Worm (Caenorhabditis elegans) whole organism, L3 larva: ENCODE measurements around the gene Y38C1BA.1.

Experiments
- aly-2 ChIP-seq: fragments of 150-350 bp; optimal IDR thresholded peaks from 2 replicates; lab custom pipeline; 2014; ENCODE audit warnings: missing biosample characterization, missing genetic modification characterization
- ama-1 ChIP-seq: fragments of 150-350 bp; optimal IDR thresholded peaks from 2 replicates; lab custom pipeline; 2018
- ceh-16 ChIP-seq: sonication (generic microtip); optimal IDR thresholded peaks from 2 replicates; lab custom pipeline; 2017; ENCODE audit warnings: missing biosample characterization, missing genetic modification characterization
- ceh-28 ChIP-seq: fragments of 150-350 bp; optimal IDR thresholded peaks from 2 replicates; lab custom pipeline; 2014; ENCODE audit warnings: missing biosample characterization, missing genetic modification reagents, missing genetic modification characterization
- ceh-82 ChIP-seq: fragments of 150-350 bp; optimal IDR thresholded peaks from 2 replicates; lab custom pipeline; 2014; ENCODE audit warnings: missing biosample characterization, missing genetic modification characterization
- ceh-9 ChIP-seq: sonication (generic microtip); optimal IDR thresholded peaks from 2 replicates; lab custom pipeline; 2018; ENCODE audit warnings: missing biosample characterization, missing genetic modification characterization
- daf-12 ChIP-seq: fragments of 150-350 bp; optimal IDR thresholded peaks from 2 replicates; lab custom pipeline; 2014; ENCODE audit warnings: missing biosample characterization, missing genetic modification reagents, missing genetic modification characterization
- egl-27 ChIP-seq: sonication (generic microtip); optimal IDR thresholded peaks from 4 replicates; lab custom pipeline; 2017; ENCODE audit warnings: missing biosample characterization, missing genetic modification reagents, missing genetic modification characterization
- egl-5 ChIP-seq: fragments of 150-350 bp; optimal IDR thresholded peaks from 2 replicates; lab custom pipeline; 2017; ENCODE audit warnings: missing biosample characterization, missing genetic modification reagents, missing genetic modification characterization, inconsistent platforms
- elt-2 ChIP-seq: sonication (generic microtip); optimal IDR thresholded peaks from 2 replicates; lab custom pipeline; 2016; ENCODE audit warnings: missing genetic modification reagents, mild to moderate bottlenecking, missing genetic modification characterization, missing compliant biosample characterization
- elt-3 ChIP-seq, 3 experiments: fragments of 150-350 bp in 1 of 3; sonication (generic microtip) in 2 of 3; optimal IDR thresholded peaks; 2 replicates in 2 of 3; 4 replicates in 1 of 3; lab custom pipeline; 2014 to 2017; ENCODE audit warnings: missing biosample characterization in 3 of 3, missing genetic modification characterization in 3 of 3
- eor-1 ChIP-seq, 2 experiments: fragments of 150-350 bp; optimal IDR thresholded peaks; 2 replicates each; lab custom pipeline; 2014 to 2018; ENCODE audit warnings: missing biosample characterization in 2 of 2, missing genetic modification characterization in 2 of 2
- fkh-10 ChIP-seq: sonication (generic microtip); optimal IDR thresholded peaks from 2 replicates; lab custom pipeline; 2017; ENCODE audit warnings: missing biosample characterization, missing genetic modification reagents, missing genetic modification characterization
- fkh-2 ChIP-seq: fragments of 150-350 bp; optimal IDR thresholded peaks from 2 replicates; lab custom pipeline; 2014; ENCODE audit warnings: missing biosample characterization, missing genetic modification reagents, missing genetic modification characterization
- hmg-11 ChIP-seq: sonication (generic microtip); optimal IDR thresholded peaks from 2 replicates; lab custom pipeline; 2016; ENCODE audit warnings: missing genetic modification characterization, missing compliant biosample characterization
- jun-1 ChIP-seq: fragments of 150-350 bp; optimal IDR thresholded peaks from 2 replicates; lab custom pipeline; 2014; ENCODE audit warnings: missing biosample characterization, missing genetic modification reagents, missing genetic modification characterization
- lin-15B ChIP-seq: fragments of 150-350 bp; optimal IDR thresholded peaks from 2 replicates; lab custom pipeline; 2014; ENCODE audit warnings: missing biosample characterization, missing genetic modification characterization
- lin-39 ChIP-seq: fragments of 150-350 bp; optimal IDR thresholded peaks from 2 replicates; lab custom pipeline; 2018; ENCODE audit warnings: missing biosample characterization, missing genetic modification reagents, missing genetic modification characterization
- lsy-12 ChIP-seq: sonication (generic microtip); optimal IDR thresholded peaks from 2 replicates; lab custom pipeline; 2016; ENCODE audit warnings: mild to moderate bottlenecking, missing genetic modification characterization, missing compliant biosample characterization
- mdl-1 ChIP-seq: fragments of 150-350 bp; optimal IDR thresholded peaks from 2 replicates; lab custom pipeline; 2014; ENCODE audit warnings: missing biosample characterization, missing genetic modification characterization
- mml-1 ChIP-seq: fragments of 150-350 bp; sonication (generic microtip); optimal IDR thresholded peaks from 3 replicates; lab custom pipeline; 2014; ENCODE audit warnings: missing biosample characterization, missing genetic modification characterization
- nfya-1 ChIP-seq: sonication (generic microtip); optimal IDR thresholded peaks from 2 replicates; lab custom pipeline; 2017; ENCODE audit warnings: missing genetic modification characterization, mild to moderate bottlenecking, missing compliant biosample characterization, antibody characterized with exemption, moderate library complexity; ENCODE audit not compliant: insufficient read depth
- nhr-11 ChIP-seq: fragments of 150-350 bp; optimal IDR thresholded peaks from 2 replicates; lab custom pipeline; 2014; ENCODE audit warnings: missing biosample characterization, missing genetic modification characterization
- nhr-12 ChIP-seq: fragments of 150-350 bp; optimal IDR thresholded peaks from 2 replicates; lab custom pipeline; 2014; ENCODE audit warnings: missing biosample characterization, missing genetic modification characterization
- nhr-23 ChIP-seq: fragments of 150-350 bp; optimal IDR thresholded peaks from 2 replicates; lab custom pipeline; 2014; ENCODE audit warnings: missing biosample characterization, missing genetic modification reagents, missing genetic modification characterization
- nhr-237 ChIP-seq: fragments of 150-350 bp; optimal IDR thresholded peaks from 2 replicates; lab custom pipeline; 2014; ENCODE audit warnings: missing biosample characterization, missing genetic modification characterization
- nhr-25 ChIP-seq: sonication (generic microtip); optimal IDR thresholded peaks from 2 replicates; lab custom pipeline; 2017; ENCODE audit warnings: missing biosample characterization, missing genetic modification characterization
- nhr-28 ChIP-seq: fragments of 150-350 bp; optimal IDR thresholded peaks from 2 replicates; lab custom pipeline; 2014; ENCODE audit warnings: missing biosample characterization, missing genetic modification characterization
- nhr-43 ChIP-seq: sonication (generic microtip); optimal IDR thresholded peaks from 2 replicates; lab custom pipeline; 2016; ENCODE audit warnings: mild to moderate bottlenecking, missing genetic modification characterization, missing compliant biosample characterization; ENCODE audit not compliant: poor library complexity, severe bottlenecking
- nhr-67 ChIP-seq: fragments of 150-350 bp; optimal IDR thresholded peaks from 2 replicates; lab custom pipeline; 2014; ENCODE audit warnings: missing biosample characterization, missing genetic modification characterization
- nhr-76 ChIP-seq: fragments of 150-350 bp; sonication (generic microtip); optimal IDR thresholded peaks from 5 replicates; lab custom pipeline; 2014; ENCODE audit warnings: missing biosample characterization, missing genetic modification characterization
- nhr-77 ChIP-seq: fragments of 150-350 bp; optimal IDR thresholded peaks from 2 replicates; lab custom pipeline; 2014; ENCODE audit warnings: missing biosample characterization, missing genetic modification characterization
- pha-4 ChIP-seq: fragments of 150-350 bp; optimal IDR thresholded peaks from 2 replicates; lab custom pipeline; 2014; ENCODE audit warnings: missing biosample characterization, missing genetic modification reagents, missing genetic modification characterization
- pqm-1 ChIP-seq: fragments of 150-350 bp; optimal IDR thresholded peaks from 2 replicates; lab custom pipeline; 2017; ENCODE audit warnings: missing biosample characterization, missing genetic modification characterization, inconsistent platforms
- sea-2 ChIP-seq: fragments of 150-350 bp; sonication (generic microtip); optimal IDR thresholded peaks from 4 replicates; lab custom pipeline; 2014; ENCODE audit warnings: missing biosample characterization, missing genetic modification reagents, missing genetic modification characterization
- skn-1 ChIP-seq: fragments of 150-350 bp; optimal IDR thresholded peaks from 2 replicates; lab custom pipeline; 2014; ENCODE audit warnings: missing biosample characterization, missing genetic modification characterization
- snpc-4 ChIP-seq: fragments of 150-350 bp; optimal IDR thresholded peaks from 2 replicates; lab custom pipeline; 2014; ENCODE audit warnings: missing biosample characterization, missing genetic modification characterization
- tbx-2 ChIP-seq: sonication (generic microtip); optimal IDR thresholded peaks from 2 replicates; lab custom pipeline; 2016; ENCODE audit warnings: mild to moderate bottlenecking, missing genetic modification characterization, missing compliant biosample characterization
- unc-62 ChIP-seq: fragments of 150-350 bp; sonication (generic microtip); optimal IDR thresholded peaks from 4 replicates; lab custom pipeline; 2014; ENCODE audit warnings: missing biosample characterization, missing genetic modification reagents, missing genetic modification characterization
- zag-1 ChIP-seq: fragments of 150-350 bp; optimal IDR thresholded peaks from 2 replicates; lab custom pipeline; 2014; ENCODE audit warnings: missing biosample characterization, missing genetic modification characterization
- ztf-11 ChIP-seq: fragments of 150-350 bp; optimal IDR thresholded peaks from 2 replicates; lab custom pipeline; 2014; ENCODE audit warnings: missing biosample characterization, missing genetic modification characterization
- ztf-4 ChIP-seq: fragments of 150-350 bp; optimal IDR thresholded peaks from 2 replicates; lab custom pipeline; 2014; ENCODE audit warnings: missing biosample characterization, missing genetic modification characterization

The Y38C1BA.1 gene

ce11 chrIV:1804613-1805012, 831 bp upstream of the Y38C1BA.1 start:
- TF ChIP-seq aly-2 (tag; lab: Kevin White, UChicago) (no peak), egl-5 (tag; lab: Kevin White, UChicago) (no peak), ztf-4 (tag; lab: Kevin White, UChicago) (no peak), pha-4 (tag; lab: Kevin White, UChicago) (peak; percentile 57), mml-1 (tag; lab: Kevin White, UChicago) (no peak), pqm-1 (tag; lab: Kevin White, UChicago) (no peak), nfya-1 (tag; lab: Kevin White, UChicago) (peak; percentile 47), eor-1 (tag; optimal IDR thresholded peaks at IDR 0.05; lab: Kevin White, UChicago) (no peak), snpc-4 (tag; lab: Kevin White, UChicago) (no peak), nhr-12 (tag; lab: Kevin White, UChicago) (no peak), daf-12 (tag; lab: Kevin White, UChicago) (no peak), ceh-9 (no peak), fkh-10 (GFP tag; lab: Kevin White, UChicago) (no peak), nhr-25 (no peak), fkh-2 (tag; lab: Kevin White, UChicago) (no peak), elt-2 (tag; lab: Kevin White, UChicago) (no peak), ama-1 (lab: Kevin White, UChicago) (no peak), lin-39 (peak; percentile 52), ztf-11 (tag; lab: Kevin White, UChicago) (no peak), ceh-16 (no peak), nhr-23 (tag; lab: Kevin White, UChicago) (no peak), nhr-11 (tag; lab: Kevin White, UChicago) (no peak), skn-1 (tag; lab: Kevin White, UChicago) (no peak), unc-62 (GFP tag; lab: Kevin White, UChicago) (no peak), mdl-1 (no peak), nhr-77 (tag; lab: Kevin White, UChicago) (no peak), nhr-76 (no peak), hmg-11 (peak; percentile 83)

DNA sequence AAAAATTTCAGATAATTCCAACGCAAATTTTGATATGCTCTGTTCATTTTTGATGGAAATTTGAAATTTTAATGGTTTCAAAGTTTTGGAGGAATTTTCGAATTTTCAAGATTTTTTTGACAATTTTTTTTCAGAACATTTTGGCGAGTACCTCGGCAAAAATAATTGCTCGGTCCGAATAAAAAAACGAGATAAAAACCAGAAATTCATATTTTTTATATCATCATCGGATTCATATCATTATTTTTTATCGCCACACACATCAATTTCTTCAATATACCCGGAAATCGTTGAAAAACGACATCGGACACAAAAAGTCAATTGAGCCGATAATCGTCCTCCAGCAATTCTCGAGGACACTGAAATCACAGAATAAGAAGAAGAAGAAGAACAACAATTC, 12.0 kb downstream of the Y38C1BA.1 start:
- no peak for TF ChIP-seq fkh-10 (GFP tag; lab: Kevin White, UChicago)
- TF ChIP-seq zag-1: no peak
- no peak for TF ChIP-seq ztf-4 (tag; lab: Kevin White, UChicago)
- no peak for TF ChIP-seq pqm-1 (tag; lab: Kevin White, UChicago)
- no peak for TF ChIP-seq ceh-82
- no peak for TF ChIP-seq jun-1 (tag; lab: Kevin White, UChicago)
- no peak for TF ChIP-seq egl-27 (tag; lab: Kevin White, UChicago)
- TF ChIP-seq ceh-9: no peak
- no peak for TF ChIP-seq lin-15B (tag; lab: Kevin White, UChicago)
- TF ChIP-seq ceh-16: no peak
- no peak for TF ChIP-seq nhr-23 (tag; lab: Kevin White, UChicago)
- TF ChIP-seq nhr-67 (tag; lab: Kevin White, UChicago): no peak
- TF ChIP-seq, all 47 proteins: peak for 0

DNA sequence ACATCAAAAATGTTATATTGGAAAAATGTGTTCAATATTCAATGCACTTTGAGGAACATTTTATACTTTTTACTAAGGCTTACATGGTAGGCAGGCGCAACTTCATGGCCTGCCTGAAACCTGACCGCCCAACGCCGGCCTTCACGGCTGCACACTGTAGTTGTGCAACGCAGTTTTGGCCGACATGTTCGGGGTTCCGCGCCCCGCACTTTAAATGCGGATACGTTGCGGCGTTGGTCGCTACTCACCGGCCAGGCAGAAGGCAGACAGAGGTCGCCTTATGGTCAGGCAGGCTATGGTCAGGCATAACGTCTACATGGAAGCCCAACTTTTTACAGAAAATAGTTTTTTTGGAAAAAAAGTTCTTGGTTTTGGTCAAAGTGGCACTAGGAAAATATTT, 13.1 kb downstream of the Y38C1BA.1 start:
- TF ChIP-seq ceh-16 (no peak), nfya-1 (tag; lab: Kevin White, UChicago) (no peak), nhr-28 (no peak), hmg-11 (no peak), fkh-2 (tag; lab: Kevin White, UChicago) (no peak), lsy-12 (tag; lab: Kevin White, UChicago) (no peak), nhr-77 (tag; lab: Kevin White, UChicago) (no peak), lin-39 (no peak), ceh-82 (no peak), elt-3 (tag; optimal IDR thresholded peaks at IDR 0.05; lab: Kevin White, UChicago) (no peak), nhr-25 (no peak), ama-1 (lab: Kevin White, UChicago) (no peak), egl-5 (tag; lab: Kevin White, UChicago) (no peak), tbx-2 (no peak), jun-1 (tag; lab: Kevin White, UChicago) (no peak), pha-4 (tag; lab: Kevin White, UChicago) (no peak)

DNA sequence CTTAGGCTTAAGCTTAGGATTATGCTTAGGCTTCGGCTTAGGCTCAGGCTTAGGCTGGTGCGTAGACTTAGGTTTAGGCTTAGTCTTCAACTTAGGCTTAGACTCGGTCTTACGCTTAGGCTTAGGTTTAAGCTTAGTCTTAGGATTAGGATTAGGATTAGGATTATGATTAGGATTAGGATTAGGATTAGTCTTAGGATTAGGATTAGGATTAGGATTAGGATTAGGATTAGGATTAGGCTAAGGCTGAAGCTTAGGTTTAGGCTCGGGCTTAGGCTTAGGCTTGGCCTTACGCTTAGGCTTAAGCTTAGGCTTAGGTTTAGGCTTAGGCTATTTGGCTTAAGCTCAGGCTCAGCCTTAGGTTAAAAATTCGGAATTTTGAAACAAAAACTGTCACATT, 18.6 kb downstream of the Y38C1BA.1 start:
- TF ChIP-seq nhr-67 (tag; lab: Kevin White, UChicago) (no peak), ceh-82 (no peak), sea-2 (GFP tag; lab: Kevin White, UChicago) (no peak), fkh-2 (tag; lab: Kevin White, UChicago) (no peak), nhr-76 (no peak), ama-1 (lab: Kevin White, UChicago) (no peak), nhr-237 (tag; lab: Kevin White, UChicago) (no peak), elt-3 (tag; optimal IDR thresholded peaks at IDR 0.05; lab: Kevin White, UChicago) (no peak), pha-4 (tag; lab: Kevin White, UChicago) (no peak), pqm-1 (tag; lab: Kevin White, UChicago) (no peak), ceh-28 (tag; lab: Kevin White, UChicago) (no peak), nhr-43 (tag; lab: Kevin White, UChicago) (no peak), ztf-11 (tag; lab: Kevin White, UChicago) (no peak), lin-39 (no peak), ceh-9 (no peak), elt-2 (tag; lab: Kevin White, UChicago) (no peak), hmg-11 (no peak), nhr-77 (tag; lab: Kevin White, UChicago) (no peak)
